Worm (Caenorhabditis elegans) whole organism, mixed stage, embryonic: ENCODE results near the gene fbxb-38.

ENCODE experiments used
- ces-1 ChIP-seq: fragments of 150-350 bp; optimal IDR thresholded peaks from 2 replicates; lab custom pipeline; 2014; ENCODE audit warnings: missing biosample characterization, missing genetic modification reagents, missing genetic modification characterization
- ham-2 ChIP-seq: fragments of 200-800 bp; sonication (Bioruptor generic); optimal IDR thresholded peaks from 2 replicates; lab custom pipeline; 2018; ENCODE audit warnings: mild to moderate bottlenecking, missing genetic modification characterization, missing compliant biosample characterization
- lin-32 ChIP-seq: fragments of 200-800 bp; sonication (Bioruptor generic); optimal IDR thresholded peaks from 2 replicates; lab custom pipeline; 2018; ENCODE audit warnings: mild to moderate bottlenecking, missing genetic modification characterization, missing compliant biosample characterization
- mab-5 ChIP-seq: fragments of 150-350 bp; optimal IDR thresholded peaks from 2 replicates; lab custom pipeline; 2014; ENCODE audit warnings: missing biosample characterization, missing genetic modification characterization
- nhr-12 ChIP-seq: fragments of 150-350 bp; optimal IDR thresholded peaks from 2 replicates; lab custom pipeline; 2014; ENCODE audit warnings: missing biosample characterization, missing genetic modification characterization
- nhr-237 ChIP-seq: fragments of 150-350 bp; optimal IDR thresholded peaks from 2 replicates; lab custom pipeline; 2014; ENCODE audit warnings: missing biosample characterization, missing genetic modification characterization
- nhr-28 ChIP-seq: fragments of 150-350 bp; optimal IDR thresholded peaks from 2 replicates; lab custom pipeline; 2014; ENCODE audit warnings: missing biosample characterization, missing genetic modification characterization
- pha-4 ChIP-seq: fragments of 150-350 bp; optimal IDR thresholded peaks from 2 replicates; lab custom pipeline; 2018; ENCODE audit warnings: missing biosample characterization, missing genetic modification reagents, missing genetic modification characterization
- snpc-4 ChIP-seq: fragments of 150-350 bp; optimal IDR thresholded peaks from 2 replicates; lab custom pipeline; 2014; ENCODE audit warnings: missing biosample characterization, missing genetic modification characterization
- unc-39 ChIP-seq: fragments of 150-350 bp; optimal IDR thresholded peaks from 2 replicates; lab custom pipeline; 2014; ENCODE audit warnings: missing biosample characterization, missing genetic modification characterization
- unc-62 ChIP-seq: fragments of 150-350 bp; optimal IDR thresholded peaks from 2 replicates; lab custom pipeline; 2014; ENCODE audit warnings: missing biosample characterization, missing genetic modification reagents, missing genetic modification characterization
- ztf-11 ChIP-seq: fragments of 150-350 bp; optimal IDR thresholded peaks from 2 replicates; lab custom pipeline; 2014; ENCODE audit warnings: missing biosample characterization, missing genetic modification characterization

ce11 chrII:2122762-2123161 lies 45.8 kb downstream of the fbxb-38 start:
- TF ChIP-seq nhr-12 (no peak), ham-2 (GFP tag; lab: Kevin White, UChicago) (no peak), snpc-4 (tag; lab: Kevin White, UChicago) (no peak), lin-32 (GFP tag; lab: Kevin White, UChicago) (no peak), nhr-28 (tag; lab: Kevin White, UChicago) (no peak), unc-62 (GFP tag; lab: Kevin White, UChicago) (no peak), mab-5 (tag; lab: Kevin White, UChicago) (no peak), ztf-11 (tag; lab: Kevin White, UChicago) (no peak), ces-1 (GFP tag; lab: Kevin White, UChicago) (no peak), unc-39 (tag; lab: Kevin White, UChicago) (no peak), pha-4 (tag; lab: Kevin White, UChicago) (no peak), nhr-237 (tag; lab: Kevin White, UChicago) (no peak)
